Worm (Caenorhabditis elegans): ENCODE results near the gene clec-54.

The clec-54 gene

ce11 chrV:14474099-14474498 is 2.6 kb upstream of the clec-54 start, which contains the start of gene clec-56:
TSS of gene clec-56 (plus strand) at chrV:14474399.
- TF ChIP-seq ztf-16 (tag; optimal IDR thresholded peaks at IDR 0.05): no peak
- no peak for TF ChIP-seq ceh-34 (tag; optimal IDR thresholded peaks at IDR 0.05)
- TF ChIP-seq C08G9.2 (tag; optimal IDR thresholded peaks at IDR 0.05): no peak
- TF ChIP-seq eyg-1 (tag; optimal IDR thresholded peaks at IDR 0.05): no peak
- TF ChIP-seq hlh-6 (tag; optimal IDR thresholded peaks at IDR 0.05): no peak
- no peak for TF ChIP-seq odd-2 (tag; optimal IDR thresholded peaks at IDR 0.05)
- no peak for TF ChIP-seq rnt-1 (tag; optimal IDR thresholded peaks at IDR 0.05)
- TF ChIP-seq unc-86 (tag; optimal IDR thresholded peaks at IDR 0.05): no peak
- TF ChIP-seq ceh-9 (tag; optimal IDR thresholded peaks at IDR 0.05): no peak
- no peak for TF ChIP-seq mec-3 (tag; optimal IDR thresholded peaks at IDR 0.05; ENCODE audit: borderline replicate concordance)
- no peak for TF ChIP-seq dmd-4 (tag; optimal IDR thresholded peaks at IDR 0.05; ENCODE audit: borderline replicate concordance)
- TF ChIP-seq syd-9 (tag; optimal IDR thresholded peaks at IDR 0.05): no peak
- TF ChIP-seq ahr-1 (tag; optimal IDR thresholded peaks at IDR 0.05): no peak
- no peak for TF ChIP-seq unc-3 (GFP tag; conservative IDR thresholded peaks at IDR 0.05)
- no peak for TF ChIP-seq unc-3 (tag; optimal IDR thresholded peaks at IDR 0.05)
- no peak for TF ChIP-seq nfya-1 (tag; optimal IDR thresholded peaks at IDR 0.05)
- TF ChIP-seq ceh-24 (tag; optimal IDR thresholded peaks at IDR 0.05): no peak
- TF ChIP-seq nhr-232 (tag; optimal IDR thresholded peaks at IDR 0.05): no peak
- no peak for TF ChIP-seq lin-11 (tag; optimal IDR thresholded peaks at IDR 0.05)

DNA sequence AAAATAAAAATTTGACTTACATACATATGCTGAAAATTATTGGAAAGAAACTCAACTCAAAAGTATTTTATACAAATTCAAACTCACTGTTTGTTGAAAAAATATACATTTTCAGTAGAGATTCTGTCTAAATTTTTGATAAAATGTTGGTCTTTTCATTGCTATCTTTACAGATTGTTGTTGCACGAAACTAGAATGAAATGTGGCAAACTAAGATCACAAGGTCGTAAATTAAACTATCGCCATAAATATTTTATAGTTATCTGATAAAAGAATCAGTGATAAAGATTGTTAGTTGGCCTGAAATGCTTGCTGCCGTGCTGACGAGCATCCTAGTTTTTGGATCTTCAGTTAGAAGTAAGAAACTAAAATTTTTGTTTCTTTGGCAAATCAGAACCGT is 2.3 kb downstream of the clec-54 start, which contains the start of gene clec-55:
clec-55 (plus strand) TSS at position 301 of the 400 bp plus-strand sequence.
- no peak for TF ChIP-seq fkh-6 (tag; optimal IDR thresholded peaks at IDR 0.05)
- TF ChIP-seq ceh-48 (tag; optimal IDR thresholded peaks at IDR 0.05): no peak
- TF ChIP-seq ceh-45 (GFP tag; IDR thresholded peaks at IDR 0.05): no peak
- TF ChIP-seq hlh-13 (GFP tag; optimal IDR thresholded peaks at IDR 0.05): no peak
- TF ChIP-seq sox-2 (GFP tag; IDR thresholded peaks at IDR 0.05): no peak
- no peak for TF ChIP-seq hlh-6 (tag; optimal IDR thresholded peaks at IDR 0.05)
- TF ChIP-seq ceh-9 (tag; optimal IDR thresholded peaks at IDR 0.05): no peak
- no peak for TF ChIP-seq K09A11.1 (tag; optimal IDR thresholded peaks at IDR 0.05; ENCODE audit: insufficient read depth)
- no peak for TF ChIP-seq ahr-1 (tag; optimal IDR thresholded peaks at IDR 0.05)

- TF ChIP-seq madf-2 (tag; optimal IDR thresholded peaks at IDR 0.05): no peak
- TF ChIP-seq syd-9 (tag; optimal IDR thresholded peaks at IDR 0.05): no peak
- no peak for TF ChIP-seq tbx-2 (tag; optimal IDR thresholded peaks at IDR 0.05)
- TF ChIP-seq hlh-13 (GFP tag; optimal IDR thresholded peaks at IDR 0.05): no peak
These were observed 3.8 kb downstream of the clec-54 start for ce11 chrV:14480533-14480932.

- no peak for TF ChIP-seq ceh-18 (tag; optimal IDR thresholded peaks at IDR 0.05)
- no peak for TF ChIP-seq pha-4 (tag; optimal IDR thresholded peaks at IDR 0.05)
- no peak for TF ChIP-seq ceh-19 (GFP tag; optimal IDR thresholded peaks at IDR 0.05)
- no peak for TF ChIP-seq ets-4 (tag; optimal IDR thresholded peaks at IDR 0.05)
- TF ChIP-seq ztf-16 (tag; optimal IDR thresholded peaks at IDR 0.05): no peak
- TF ChIP-seq Y22D7AL.16 (tag; optimal IDR thresholded peaks at IDR 0.05): no peak
- TF ChIP-seq ceh-34 (tag; optimal IDR thresholded peaks at IDR 0.05): no peak
These were observed 4.7 kb downstream of the clec-54 start, which contains the start of gene R02D5.7 for ce11 chrV:14481401-14481800. TSS of gene R02D5.7 (minus strand) at chrV:14481501.

- no peak for TF ChIP-seq ets-4 (tag; optimal IDR thresholded peaks at IDR 0.05)
- no peak for TF ChIP-seq rnt-1 (tag; optimal IDR thresholded peaks at IDR 0.05)
- no peak for TF ChIP-seq ceh-6 (GFP tag; optimal IDR thresholded peaks at IDR 0.05)
- no peak for TF ChIP-seq lin-11 (tag; optimal IDR thresholded peaks at IDR 0.05)
- TF ChIP-seq ceh-34 (tag; optimal IDR thresholded peaks at IDR 0.05): no peak
- no peak for TF ChIP-seq hlh-6 (tag; optimal IDR thresholded peaks at IDR 0.05)
- TF ChIP-seq ceh-22 (tag; optimal IDR thresholded peaks at IDR 0.05): no peak
- TF ChIP-seq sox-2 (GFP tag; IDR thresholded peaks at IDR 0.05): no peak
- no peak for TF ChIP-seq fkh-10 (GFP tag; optimal IDR thresholded peaks at IDR 0.05)
- TF ChIP-seq pat-9 (tag; optimal IDR thresholded peaks at IDR 0.05): no peak
- no peak for TF ChIP-seq fkh-6 (tag; optimal IDR thresholded peaks at IDR 0.05)
- TF ChIP-seq ceh-31 (tag; optimal IDR thresholded peaks at IDR 0.05): no peak
These were observed 5.3 kb downstream of the clec-54 start, which contains the start of gene R02D5.10 for ce11 chrV:14481987-14482386. TSS of gene R02D5.10 (plus strand) at chrV:14482287.

Measured in whole organism, late embryonic.